Worm (Caenorhabditis elegans) whole organism, L2 larva: ENCODE data around the gene fbxa-184.

ENCODE experiments used
- Y55F3AM.14 ChIP-seq: fragments of 200-800 bp; sonication (Bioruptor generic); optimal IDR thresholded peaks from 2 replicates; lab custom pipeline; 2018; ENCODE audit warnings: mild to moderate bottlenecking, missing genetic modification characterization, missing compliant biosample characterization
- blmp-1 ChIP-seq: sonication (generic microtip); optimal IDR thresholded peaks from 2 replicates; lab custom pipeline; 2017; ENCODE audit warnings: missing genetic modification characterization, mild to moderate bottlenecking, missing compliant biosample characterization, antibody characterized with exemption, moderate library complexity; ENCODE audit not compliant: insufficient read depth
- mbf-1 ChIP-seq: sonication (generic microtip); optimal IDR thresholded peaks from 2 replicates; lab custom pipeline; 2017; ENCODE audit warnings: missing biosample characterization, missing genetic modification characterization

DNA sequence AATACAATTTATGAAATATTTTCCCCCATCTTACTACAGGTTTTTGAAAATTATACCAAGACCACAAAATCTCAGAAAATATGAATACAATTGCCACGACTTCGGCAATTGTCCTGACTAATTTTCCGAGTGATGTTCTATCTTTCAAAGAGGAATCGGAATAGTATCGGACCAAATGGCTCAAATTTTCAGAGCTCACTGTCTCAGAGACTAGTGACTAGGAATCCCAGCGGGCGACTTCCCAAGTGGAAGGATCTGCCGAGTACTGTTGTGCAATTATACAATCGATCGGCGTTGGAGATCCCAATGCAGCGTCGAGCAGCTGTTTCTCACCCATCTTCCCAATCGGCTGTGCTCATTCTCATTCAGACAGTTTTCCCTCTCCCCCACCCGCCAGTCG is 15.7 kb downstream of the fbxa-184 start, which contains the start of gene F45C12.17:
- no peak for TF ChIP-seq Y55F3AM.14
- TF ChIP-seq mbf-1 (tag; lab: Kevin White, UChicago), result no peak
- TF ChIP-seq blmp-1 (tag; lab: Kevin White, UChicago), result no peak
